Worm (Caenorhabditis elegans) whole organism, young adult: ENCODE data around the gene Y54E2A.10.
A peak's percentile ranks its signal among the peaks of the same experiment; 100 is the strongest.

Experiments
- C06A6.2 ChIP-seq: fragments of 200-800 bp; sonication (Bioruptor generic); conservative IDR thresholded peaks from 2 replicates; pipeline ENCODE4 v1.3.6; 2022; ENCODE audit warnings: missing genetic modification characterization, missing compliant biosample characterization
- C17E4.6 ChIP-seq: fragments of 200-800 bp; sonication (Bioruptor generic); IDR thresholded peaks from 2 replicates; pipeline ENCODE4 v1.3.6; 2022; ENCODE audit warnings: missing genetic modification reagents, missing genetic modification characterization, missing compliant biosample characterization
- D2030.7 ChIP-seq: fragments of 200-800 bp; sonication (Bioruptor generic); IDR thresholded peaks from 2 replicates; pipeline ENCODE4 v1.3.6; 2022; ENCODE audit warnings: missing genetic modification reagents, missing genetic modification characterization, missing compliant biosample characterization
- F23B12.7 ChIP-seq: sonication (generic microtip); optimal IDR thresholded peaks from 2 replicates; lab custom pipeline; 2017; ENCODE audit warnings: missing genetic modification characterization, mild to moderate bottlenecking, missing compliant biosample characterization, antibody characterized with exemption, moderate library complexity; ENCODE audit not compliant: insufficient read depth
- F49E8.2 ChIP-seq: sonication (generic microtip); optimal IDR thresholded peaks from 3 replicates; lab custom pipeline; 2017; ENCODE audit warnings: missing genetic modification characterization, mild to moderate bottlenecking, missing compliant biosample characterization, antibody characterized with exemption, moderate library complexity; ENCODE audit not compliant: insufficient read depth
- F57C9.4 ChIP-seq: sonication (generic microtip); optimal IDR thresholded peaks from 2 replicates; lab custom pipeline; 2017; ENCODE audit warnings: mild to moderate bottlenecking, missing genetic modification characterization, missing compliant biosample characterization
- Y53G8AR.9 ChIP-seq: fragments of 200-800 bp; sonication (Bioruptor generic); conservative IDR thresholded peaks from 2 replicates; pipeline ENCODE4 v1.3.6; 2022; ENCODE audit warnings: missing genetic modification reagents, missing genetic modification characterization, missing compliant biosample characterization
- Y56A3A.18 ChIP-seq: fragments of 200-800 bp; sonication (Bioruptor generic); IDR thresholded peaks from 2 replicates; pipeline ENCODE4 v1.3.6; 2022; ENCODE audit warnings: missing genetic modification reagents, missing genetic modification characterization, missing compliant biosample characterization
- Y79H2A.3 ChIP-seq: fragments of 200-800 bp; sonication (Bioruptor generic); conservative IDR thresholded peaks from 2 replicates; pipeline ENCODE4 v1.3.6; 2022; ENCODE audit warnings: missing genetic modification reagents, missing genetic modification characterization, missing compliant biosample characterization
- Y95B8A.8 ChIP-seq: fragments of 200-800 bp; sonication (Bioruptor generic); IDR thresholded peaks from 2 replicates; pipeline ENCODE4 v1.3.6; 2022; ENCODE audit warnings: missing genetic modification reagents, missing genetic modification characterization, missing compliant biosample characterization
- ZK185.1 ChIP-seq: sonication (generic microtip); optimal IDR thresholded peaks from 2 replicates; lab custom pipeline; 2016; ENCODE audit warnings: mild to moderate bottlenecking, missing genetic modification characterization, missing compliant biosample characterization; ENCODE audit not compliant: poor library complexity, severe bottlenecking
- akir-1 ChIP-seq: fragments of 200-800 bp; sonication (Bioruptor generic); optimal IDR thresholded peaks from 2 replicates; lab custom pipeline; 2018; ENCODE audit warnings: mild to moderate bottlenecking, missing genetic modification characterization, moderate library complexity, missing compliant biosample characterization
- aptf-2 ChIP-seq: fragments of 200-800 bp; sonication (Bioruptor generic); conservative IDR thresholded peaks from 2 replicates; pipeline ENCODE4 v1.3.6; 2022; ENCODE audit warnings: missing genetic modification reagents, missing genetic modification characterization, missing compliant biosample characterization
- atf-7 ChIP-seq: sonication (generic microtip); optimal IDR thresholded peaks from 2 replicates; lab custom pipeline; 2017; ENCODE audit warnings: mild to moderate bottlenecking, missing genetic modification characterization, missing compliant biosample characterization
- bed-2 ChIP-seq: fragments of 200-800 bp; sonication (Bioruptor generic); IDR thresholded peaks from 2 replicates; pipeline ENCODE4 v1.3.6; 2022; ENCODE audit warnings: missing genetic modification reagents, missing genetic modification characterization, missing compliant biosample characterization
- ceh-100 ChIP-seq: fragments of 200-800 bp; sonication (Bioruptor generic); IDR thresholded peaks from 2 replicates; pipeline ENCODE4 v1.3.6; 2022; ENCODE audit warnings: missing genetic modification reagents, missing genetic modification characterization, missing compliant biosample characterization
- ceh-27 ChIP-seq: fragments of 200-800 bp; sonication (Bioruptor generic); optimal IDR thresholded peaks from 2 replicates; lab custom pipeline; 2018; ENCODE audit warnings: mild to moderate bottlenecking, missing genetic modification characterization, moderate library complexity, missing compliant biosample characterization
- ceh-79 ChIP-seq: sonication (generic microtip); optimal IDR thresholded peaks from 2 replicates; lab custom pipeline; 2017; ENCODE audit warnings: mild to moderate bottlenecking, missing genetic modification characterization, missing compliant biosample characterization
- chd-7 ChIP-seq: sonication (generic microtip); optimal IDR thresholded peaks from 2 replicates; lab custom pipeline; 2016; ENCODE audit warnings: mild to moderate bottlenecking, missing genetic modification characterization, moderate library complexity, missing compliant biosample characterization
- die-1 ChIP-seq: sonication (generic microtip); optimal IDR thresholded peaks from 2 replicates; lab custom pipeline; 2016; ENCODE audit warnings: missing genotype, mild to moderate bottlenecking, missing genetic modification characterization, missing compliant biosample characterization
- dox-1 ChIP-seq: fragments of 200-800 bp; sonication (Bioruptor generic); IDR thresholded peaks from 2 replicates; pipeline ENCODE4 v1.3.6; 2022; ENCODE audit warnings: missing genetic modification reagents, missing genetic modification characterization, missing compliant biosample characterization
- efl-1 ChIP-seq: fragments of 150-350 bp; optimal IDR thresholded peaks from 2 replicates; lab custom pipeline; 2014; ENCODE audit warnings: missing biosample characterization, missing genetic modification reagents, missing genetic modification characterization
- egl-44 ChIP-seq: fragments of 200-800 bp; sonication (Bioruptor generic); IDR thresholded peaks from 2 replicates; pipeline ENCODE4 v1.3.6; 2022; ENCODE audit warnings: missing genetic modification reagents, missing genetic modification characterization, missing compliant biosample characterization
- ekl-4 ChIP-seq: fragments of 200-800 bp; sonication (Bioruptor generic); IDR thresholded peaks from 2 replicates; pipeline ENCODE4 v1.3.6; 2022; ENCODE audit warnings: missing genetic modification reagents, missing genetic modification characterization, missing compliant biosample characterization
- hlh-12 ChIP-seq: sonication (generic microtip); optimal IDR thresholded peaks from 2 replicates; lab custom pipeline; 2016; ENCODE audit warnings: missing genetic modification characterization, missing compliant biosample characterization
- hlh-26 ChIP-seq: fragments of 200-800 bp; sonication (Bioruptor generic); conservative IDR thresholded peaks from 2 replicates; pipeline ENCODE4 v1.3.6; 2022; ENCODE audit warnings: missing genetic modification reagents, missing genetic modification characterization, missing compliant biosample characterization
- hmg-1.2 ChIP-seq: fragments of 200-800 bp; sonication (Bioruptor generic); IDR thresholded peaks from 2 replicates; pipeline ENCODE4 v1.3.6; 2022; ENCODE audit warnings: missing genetic modification reagents, missing genetic modification characterization, missing compliant biosample characterization
- hrde-1 ChIP-seq: sonication (generic microtip); optimal IDR thresholded peaks from 2 replicates; lab custom pipeline; 2016; ENCODE audit warnings: missing genetic modification characterization, mild to moderate bottlenecking, missing compliant biosample characterization, moderate library complexity, missing genotype, missing genetic modification reagents, borderline replicate concordance
- hsf-1 ChIP-seq: fragments of 200-800 bp; sonication (Bioruptor generic); IDR thresholded peaks from 2 replicates; pipeline ENCODE4 v1.3.6; 2022; ENCODE audit warnings: missing genetic modification reagents, missing genetic modification characterization, missing compliant biosample characterization
- let-526 ChIP-seq: fragments of 200-800 bp; sonication (Bioruptor generic); IDR thresholded peaks from 2 replicates; pipeline ENCODE4 v1.3.6; 2022; ENCODE audit warnings: missing genetic modification reagents, missing genetic modification characterization, missing compliant biosample characterization
- lin-26 ChIP-seq: fragments of 200-800 bp; sonication (Bioruptor generic); IDR thresholded peaks from 2 replicates; pipeline ENCODE4 v1.3.6; 2022; ENCODE audit warnings: missing genetic modification reagents, missing genetic modification characterization, missing compliant biosample characterization
- lin-35 ChIP-seq, 3 experiments: fragments of 150-350 bp in 2 of 3; sonication (generic microtip) in 1 of 3; optimal IDR thresholded peaks; 2 replicates each; lab custom pipeline; 2014 to 2018; ENCODE audit warnings: missing biosample characterization in 3 of 3, missing genetic modification characterization in 3 of 3, missing genetic modification reagents in 3 of 3
- lin-54 ChIP-seq: fragments of 200-800 bp; sonication (Bioruptor generic); optimal IDR thresholded peaks from 2 replicates; lab custom pipeline; 2018; ENCODE audit warnings: mild to moderate bottlenecking, missing genetic modification characterization, missing compliant biosample characterization
- lsl-1 ChIP-seq: fragments of 200-800 bp; sonication (Bioruptor generic); optimal IDR thresholded peaks from 2 replicates; lab custom pipeline; 2018; ENCODE audit warnings: mild to moderate bottlenecking, missing genetic modification characterization, moderate library complexity, missing compliant biosample characterization
- madf-10 ChIP-seq: sonication (generic microtip); optimal IDR thresholded peaks from 2 replicates; lab custom pipeline; 2016; ENCODE audit warnings: mild to moderate bottlenecking, missing genetic modification characterization, missing compliant biosample characterization
- madf-3 ChIP-seq: fragments of 200-800 bp; sonication (Bioruptor generic); IDR thresholded peaks from 2 replicates; pipeline ENCODE4 v1.3.6; 2022; ENCODE audit warnings: missing genetic modification reagents, missing genetic modification characterization, missing compliant biosample characterization
- madf-6 ChIP-seq: fragments of 200-800 bp; sonication (Bioruptor generic); IDR thresholded peaks from 2 replicates; pipeline ENCODE4 v1.3.6; 2022; ENCODE audit warnings: missing genetic modification reagents, missing genetic modification characterization, missing compliant biosample characterization
- mxl-1 ChIP-seq: sonication (generic microtip); optimal IDR thresholded peaks from 2 replicates; lab custom pipeline; 2016; ENCODE audit warnings: missing genetic modification characterization, missing compliant biosample characterization
- nhr-120 ChIP-seq: fragments of 200-800 bp; sonication (Bioruptor generic); IDR thresholded peaks from 2 replicates; pipeline ENCODE4 v1.3.6; 2022; ENCODE audit warnings: missing genetic modification characterization, missing compliant biosample characterization
- nhr-27 ChIP-seq: fragments of 200-800 bp; sonication (Bioruptor generic); optimal IDR thresholded peaks from 2 replicates; lab custom pipeline; 2018; ENCODE audit warnings: mild to moderate bottlenecking, missing genetic modification characterization, moderate library complexity, missing compliant biosample characterization
- rpc-1 ChIP-seq, 2 experiments: fragments of 150-350 bp in 1 of 2; sonication (generic microtip) in 1 of 2; optimal IDR thresholded peaks; 2 replicates each; lab custom pipeline; 2014 to 2018; ENCODE audit warnings: missing biosample characterization in 1 of 2, missing genetic modification characterization in 1 of 2, missing genetic modification reagents in 1 of 2, missing genotype in 1 of 2
- sea-2 ChIP-seq: fragments of 200-800 bp; sonication (Bioruptor generic); IDR thresholded peaks from 2 replicates; pipeline ENCODE4 v1.3.6; 2022; ENCODE audit warnings: missing genetic modification characterization, missing compliant biosample characterization
- snpc-1.1 ChIP-seq: sonication (generic microtip); optimal IDR thresholded peaks from 2 replicates; lab custom pipeline; 2017; ENCODE audit warnings: missing genetic modification characterization, mild to moderate bottlenecking, missing compliant biosample characterization, antibody characterized with exemption, moderate library complexity, missing genotype, missing genetic modification reagents; ENCODE audit not compliant: insufficient read depth
- somi-1 ChIP-seq: fragments of 200-800 bp; sonication (Bioruptor generic); optimal IDR thresholded peaks from 2 replicates; lab custom pipeline; 2018; ENCODE audit warnings: mild to moderate bottlenecking, missing genetic modification characterization, missing compliant biosample characterization
- tbp1 ChIP-seq: fragments of 200-800 bp; sonication (Bioruptor generic); optimal IDR thresholded peaks from 2 replicates; lab custom pipeline; 2018; ENCODE audit warnings: mild to moderate bottlenecking, missing genetic modification characterization, missing compliant biosample characterization
- unc-62 ChIP-seq: fragments of 150-350 bp; optimal IDR thresholded peaks from 2 replicates; lab custom pipeline; 2014; ENCODE audit warnings: missing biosample characterization, missing genetic modification reagents, missing genetic modification characterization
- ztf-3 ChIP-seq: fragments of 200-800 bp; sonication (Bioruptor generic); optimal IDR thresholded peaks from 2 replicates; lab custom pipeline; 2018; ENCODE audit warnings: mild to moderate bottlenecking, missing genetic modification characterization, missing compliant biosample characterization

The Y54E2A.10 gene

DNA sequence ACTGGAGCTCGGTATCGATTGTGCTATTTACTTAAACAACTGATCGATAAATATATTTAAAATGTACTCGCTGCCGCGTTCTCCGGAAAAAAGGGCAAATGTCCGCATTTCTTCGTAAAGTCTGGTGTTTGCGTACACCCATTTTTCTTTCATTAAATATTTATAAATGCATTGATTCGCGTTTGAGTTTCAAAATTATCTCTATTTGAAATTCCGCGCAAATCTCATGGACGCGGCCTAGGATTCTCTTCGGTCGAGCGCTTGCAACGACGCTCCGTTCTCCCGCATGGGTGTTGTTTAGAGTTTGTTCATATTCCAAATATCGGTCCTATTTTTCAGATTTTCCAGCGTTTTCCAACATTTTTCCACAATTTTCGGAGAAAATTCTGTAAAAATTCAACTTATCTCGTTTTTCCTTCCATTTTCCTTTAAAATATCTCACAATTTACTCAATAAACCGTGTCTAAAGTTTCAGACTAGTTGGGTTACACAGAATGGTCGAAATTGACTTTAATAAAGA lies 4.1 kb downstream of the Y54E2A.10 start, which contains the start of gene eif-3.B (continued):
- peak; percentile 81 for TF ChIP-seq efl-1 (GFP tag; lab: Kevin White, UChicago)
- no peak for TF ChIP-seq hlh-12 (tag; lab: Kevin White, UChicago)
- peak; percentile 1 for TF ChIP-seq die-1 (tag; lab: Kevin White, UChicago)
- TF ChIP-seq sea-2 (GFP tag; lab: Robert Waterston, UW) = no peak
- TF ChIP-seq madf-6 (GFP tag; lab: Robert Waterston, UW) = peak; percentile 79
- peak; percentile 81; the same call in 1 of the 2 replicates for TF ChIP-seq let-526
- peak; percentile 54 for TF ChIP-seq lsl-1
- TF ChIP-seq C06A6.2 (GFP tag; lab: Robert Waterston, UW) = peak; percentile 69
- no peak for TF ChIP-seq nhr-27 (tag; lab: Kevin White, UChicago)
- TF ChIP-seq egl-44 (GFP tag; lab: Robert Waterston, UW) = peak; percentile 51; the same call in 1 of the 2 replicates
- peak; percentile 93 for TF ChIP-seq ceh-27 (GFP tag; lab: Kevin White, UChicago)
- TF ChIP-seq ztf-3 (GFP tag; lab: Kevin White, UChicago) = no peak
- TF ChIP-seq F23B12.7 (tag; lab: Kevin White, UChicago) = peak; percentile 64
- peak; percentile 64; the same call in 1 of the 2 replicates for TF ChIP-seq madf-3 (GFP tag; lab: Robert Waterston, UW)
- 0 out of 2 replicates have a peak, but pooled peaks have one; percentile 29 for TF ChIP-seq bed-2 (GFP tag; lab: Robert Waterston, UW)
- no peak for TF ChIP-seq C17E4.6 (GFP tag; lab: Robert Waterston, UW)
- peak; percentile 95 for TF ChIP-seq lin-54 (GFP tag; lab: Kevin White, UChicago)
- no peak for TF ChIP-seq hlh-26 (GFP tag; lab: Robert Waterston, UW)
- TF ChIP-seq tbp1 (GFP tag; lab: Kevin White, UChicago) = peak; percentile 50
- no peak for TF ChIP-seq rpc-1 (optimal IDR thresholded peaks at IDR 0.05; lab: Kevin White, UChicago)
- TF ChIP-seq rpc-1 (tag; optimal IDR thresholded peaks at IDR 0.05; lab: Kevin White, UChicago) = no peak
- TF ChIP-seq mxl-1 (tag; lab: Kevin White, UChicago) = no peak
- peak; percentile 38 for TF ChIP-seq hmg-1.2 (GFP tag; lab: Robert Waterston, UW)
- 0 out of 2 replicates have a peak, but pooled peaks have one; percentile 37 for TF ChIP-seq Y95B8A.8 (GFP tag; lab: Robert Waterston, UW)
- TF ChIP-seq nhr-120 (GFP tag; lab: Robert Waterston, UW) = no peak
- TF ChIP-seq Y53G8AR.9 (GFP tag; lab: Robert Waterston, UW) = 0 out of 2 replicates have a peak, but pooled peaks have one; percentile 45
- peak; percentile 80 for TF ChIP-seq dox-1
- TF ChIP-seq hrde-1 (tag; lab: Kevin White, UChicago) = no peak
- TF ChIP-seq hsf-1 (GFP tag; lab: Robert Waterston, UW) = 0 out of 2 replicates have a peak, but pooled peaks have one; percentile 52
- TF ChIP-seq aptf-2 (GFP tag; lab: Robert Waterston, UW) = peak; percentile 62; the same call in 1 of the 2 replicates
- peak; percentile 80 for TF ChIP-seq D2030.7 (GFP tag; lab: Robert Waterston, UW)
- no peak for TF ChIP-seq unc-62 (GFP tag; lab: Kevin White, UChicago)
- TF ChIP-seq lin-35 (GFP tag; optimal IDR thresholded peaks at IDR 0.05; lab: Kevin White, UChicago) = peak in 2 of 3 experiments; percentile 17 to 91
- TF ChIP-seq F49E8.2 (tag; lab: Kevin White, UChicago) = peak; percentile 34
- TF ChIP-seq madf-10 (tag; lab: Kevin White, UChicago) = peak; percentile 77
- TF ChIP-seq lin-26 (GFP tag; lab: Robert Waterston, UW) = no peak
- no peak for TF ChIP-seq chd-7 (tag; lab: Kevin White, UChicago)
- peak; percentile 73 for TF ChIP-seq ceh-100 (GFP tag; lab: Robert Waterston, UW)
- TF ChIP-seq ceh-79 = no peak
- no peak for TF ChIP-seq F57C9.4
- no peak for TF ChIP-seq ZK185.1 (tag; lab: Kevin White, UChicago)
- TF ChIP-seq snpc-1.1 (tag; lab: Kevin White, UChicago) = peak; percentile 38
- peak; percentile 47 for TF ChIP-seq somi-1 (GFP tag; lab: Kevin White, UChicago)
- TF ChIP-seq akir-1 (GFP tag; lab: Kevin White, UChicago) = no peak
- TF ChIP-seq ekl-4 (GFP tag; lab: Robert Waterston, UW) = peak; percentile 83
- no peak; the same call in 1 of the 2 replicates for TF ChIP-seq Y79H2A.3 (GFP tag; lab: Robert Waterston, UW)
- TF ChIP-seq atf-7 (tag; lab: Kevin White, UChicago) = no peak
- TF ChIP-seq Y56A3A.18 (GFP tag; lab: Robert Waterston, UW) = no peak
